Worm (Caenorhabditis elegans): ENCODE measurements around the gene C50E3.13.

DNA sequence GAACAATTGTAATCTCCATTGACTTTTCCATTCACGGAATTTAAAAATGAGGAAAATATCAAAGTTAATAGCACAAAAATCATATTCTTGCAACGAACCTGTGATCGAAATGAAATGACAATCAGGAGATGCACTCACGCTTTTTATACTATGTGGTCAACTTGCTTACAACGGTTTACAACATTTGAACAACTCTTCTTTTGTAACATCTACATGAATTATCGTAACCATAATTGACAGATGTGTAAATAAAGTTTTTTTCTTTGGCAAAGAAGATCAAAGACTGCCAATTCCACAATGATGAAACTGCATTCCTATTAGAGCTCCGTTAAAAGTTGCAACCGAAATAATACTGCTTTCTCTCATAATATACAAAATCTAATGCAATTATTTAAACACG lies 15.7 kb upstream of the C50E3.13 start, which contains the start of gene F07C4.10:
- TF ChIP-seq him-1 (tag; optimal IDR thresholded peaks at IDR 0.05) (no peak), dao-5 (tag; optimal IDR thresholded peaks at IDR 0.05) (no peak), W03F9.2 (tag; optimal IDR thresholded peaks at IDR 0.05) (no peak)
